Fruit fly (Drosophila melanogaster): ENCODE results near the gene CG9399.

DNA sequence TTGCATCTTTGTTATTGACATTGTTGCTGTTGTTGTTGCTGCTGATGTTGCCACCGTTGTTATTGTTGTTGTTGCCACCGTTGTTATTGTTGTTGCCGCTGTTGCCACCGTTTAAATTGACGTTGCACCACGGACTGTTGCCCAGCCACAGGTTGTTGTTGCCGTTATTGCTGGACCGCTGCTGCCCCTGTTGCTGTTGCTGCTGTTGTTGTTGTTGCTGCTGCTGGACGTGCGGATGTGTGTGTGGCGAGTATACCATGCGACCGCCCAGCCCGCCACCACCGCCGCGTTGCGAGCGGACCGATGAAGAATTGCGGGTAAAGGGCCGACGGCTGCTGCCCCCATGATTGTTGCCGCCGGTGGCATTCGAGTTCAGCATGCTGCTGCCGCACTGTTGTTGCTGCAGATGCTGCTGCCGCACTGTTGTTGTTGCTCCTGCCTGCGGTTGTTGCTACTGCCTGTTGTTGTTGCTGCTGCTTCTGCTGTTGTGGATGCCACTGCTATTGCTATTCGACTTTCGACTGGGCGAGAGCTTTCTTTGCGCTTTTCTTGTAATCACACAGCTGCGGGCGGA, 27.1 kb downstream of the CG9399 start:
- TF ChIP-seq pan (optimal IDR thresholded peaks at IDR 0.05) (no peak), Dll (optimal IDR thresholded peaks at IDR 0.05) (no peak), psq (optimal IDR thresholded peaks at IDR 0.05) (no peak)
